Worm (Caenorhabditis elegans): Measurements from ENCODE around the gene chl-1.
"Not testable (repeated sequence)": the region's sequence is repeated elsewhere in the genome, so short reads cannot be mapped to it uniquely, and the experiment has no call there.

chl-1 gene

ce11 chrIII:10404918-10405317 is at the start of gene chl-1, which contains the start of gene M03C11.3:
TSS of gene chl-1 (minus strand) at chrIII:10405240.
TSS of gene M03C11.3 (plus strand) at chrIII:10405070.
- TF ChIP-seq C08G9.2 (tag; optimal IDR thresholded peaks at IDR 0.05) (no peak), fkh-6 (tag; optimal IDR thresholded peaks at IDR 0.05) (no peak), K02D7.2 (tag; optimal IDR thresholded peaks at IDR 0.05) (no peak), lim-6 (tag; optimal IDR thresholded peaks at IDR 0.05) (no peak), tbx-7 (tag; optimal IDR thresholded peaks at IDR 0.05) (no peak), mec-3 (tag; optimal IDR thresholded peaks at IDR 0.05; ENCODE audit: borderline replicate concordance) (no peak), ztf-16 (tag; optimal IDR thresholded peaks at IDR 0.05) (no peak), ceh-34 (tag; optimal IDR thresholded peaks at IDR 0.05) (no peak), sdc-2 (tag; optimal IDR thresholded peaks at IDR 0.05) (no peak), F13H6.1 (tag; optimal IDR thresholded peaks at IDR 0.05) (no peak), ceh-19 (GFP tag; optimal IDR thresholded peaks at IDR 0.05) (no peak), ceh-18 (tag; optimal IDR thresholded peaks at IDR 0.05) (no peak), hlh-30 (tag; optimal IDR thresholded peaks at IDR 0.05; ENCODE audit: insufficient read depth) (no peak), ref-2 (tag; optimal IDR thresholded peaks at IDR 0.05) (no peak), nfya-1 (tag; optimal IDR thresholded peaks at IDR 0.05) (no peak)

ce11 chrIII:10451012-10451411 is 46.0 kb upstream of the chl-1 start, which contains the start of gene H04D03.4:
TSS of gene H04D03.4 (minus strand) at chrIII:10451112.
- TF ChIP-seq ttx-3 (tag; optimal IDR thresholded peaks at IDR 0.05) = no peak
- no peak for TF ChIP-seq K02D7.2 (tag; optimal IDR thresholded peaks at IDR 0.05)
- no peak for TF ChIP-seq C08G9.2 (tag; optimal IDR thresholded peaks at IDR 0.05)
- TF ChIP-seq lin-11 (tag; optimal IDR thresholded peaks at IDR 0.05) = no peak
- TF ChIP-seq sdc-2 (tag; optimal IDR thresholded peaks at IDR 0.05) = no peak

ce11 chrIII:10446730-10447129 is 41.7 kb upstream of the chl-1 start, which contains the start of gene H04D03.7:
TSS of gene H04D03.7 (minus strand) at chrIII:10446830.
- no peak for TF ChIP-seq nfya-1 (tag; optimal IDR thresholded peaks at IDR 0.05)
- no peak for TF ChIP-seq K09A11.1 (tag; optimal IDR thresholded peaks at IDR 0.05; ENCODE audit: insufficient read depth)
- TF ChIP-seq ceh-30 (tag; optimal IDR thresholded peaks at IDR 0.05) = no peak
- TF ChIP-seq ceh-31 (tag; optimal IDR thresholded peaks at IDR 0.05) = no peak
- TF ChIP-seq hlh-30 (tag; optimal IDR thresholded peaks at IDR 0.05; ENCODE audit: insufficient read depth) = no peak
- no peak for TF ChIP-seq ceh-22 (tag; optimal IDR thresholded peaks at IDR 0.05)
- no peak for TF ChIP-seq ttx-3 (tag; optimal IDR thresholded peaks at IDR 0.05)
- no peak for TF ChIP-seq npax-4 (tag; optimal IDR thresholded peaks at IDR 0.05)
- no peak for TF ChIP-seq madf-2 (tag; optimal IDR thresholded peaks at IDR 0.05)
- no peak for TF ChIP-seq hlh-8 (tag; optimal IDR thresholded peaks at IDR 0.05)
- no peak for TF ChIP-seq lin-11 (tag; optimal IDR thresholded peaks at IDR 0.05)
- TF ChIP-seq pax-1 (tag; optimal IDR thresholded peaks at IDR 0.05) = no peak
- TF ChIP-seq mec-3 (tag; optimal IDR thresholded peaks at IDR 0.05; ENCODE audit: borderline replicate concordance) = no peak
- TF ChIP-seq nhr-232 (tag; optimal IDR thresholded peaks at IDR 0.05) = no peak
- TF ChIP-seq unc-86 (tag; optimal IDR thresholded peaks at IDR 0.05) = no peak
- TF ChIP-seq ceh-2 (tag; optimal IDR thresholded peaks at IDR 0.05) = no peak

- no peak for TF ChIP-seq sox-2 (GFP tag; IDR thresholded peaks at IDR 0.05)
- no peak for TF ChIP-seq ceh-45 (GFP tag; IDR thresholded peaks at IDR 0.05)
- no peak for TF ChIP-seq ceh-34 (tag; optimal IDR thresholded peaks at IDR 0.05)
- no peak for TF ChIP-seq sdc-2 (tag; optimal IDR thresholded peaks at IDR 0.05)
Measured at ce11 chrIII:10442355-10443140, 37.5 kb upstream of the chl-1 start, which contains the start of the genes H04D03.2 and ecps-2. TSS of gene H04D03.2 (minus strand) at chrIII:10442405. TSS of gene ecps-2 (plus strand) at chrIII:10443090.

ce11 chrIII:10438780-10439179 is 33.7 kb upstream of the chl-1 start, which contains the start of gene H04D03.6:
TSS of gene H04D03.6 (minus strand) at chrIII:10438880.
- not testable (repeated sequence) for TF ChIP-seq ceh-18 (tag; optimal IDR thresholded peaks at IDR 0.05); ceh-19 (GFP tag; optimal IDR thresholded peaks at IDR 0.05); ttx-3 (tag; optimal IDR thresholded peaks at IDR 0.05)

All from whole organism, late embryonic.